Worm (Caenorhabditis elegans): ENCODE data around the gene mrps-17.

DNA sequence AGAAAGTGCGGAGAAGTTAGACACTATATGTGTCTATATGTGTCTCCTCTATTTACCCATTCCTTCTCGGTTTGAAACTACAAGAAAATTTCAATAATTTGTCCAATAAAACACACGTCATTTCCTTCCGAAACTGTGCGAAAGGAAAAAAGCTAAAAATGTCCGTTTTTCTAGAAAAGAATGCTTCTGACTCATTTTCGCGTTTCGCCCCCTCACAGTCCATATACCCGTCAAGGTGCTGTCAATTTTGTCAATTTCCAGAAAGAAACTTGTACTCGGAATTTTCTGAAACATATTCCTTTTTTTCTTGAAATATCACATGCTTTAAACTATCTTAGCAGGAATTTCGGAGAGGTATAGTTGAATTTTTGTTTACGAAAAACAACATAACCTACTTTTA is 28.8 kb downstream of the mrps-17 start:
- TF ChIP-seq ceh-36 (tag; optimal IDR thresholded peaks at IDR 0.05) (no peak), flt-1 (GFP tag; IDR thresholded peaks at IDR 0.05) (no peak), pes-1 (GFP tag; IDR thresholded peaks at IDR 0.05) (no peak), aly-1 (tag; optimal IDR thresholded peaks at IDR 0.05) (no peak), tbx-37 (GFP tag; conservative IDR thresholded peaks at IDR 0.05) (no peak), hmbx-1 (tag; optimal IDR thresholded peaks at IDR 0.05) (no peak), ets-7 (tag; optimal IDR thresholded peaks at IDR 0.05) (no peak), ama-1 (optimal IDR thresholded peaks at IDR 0.05) (no peak)

Measured in whole organism, early embryonic.